Fruit fly (Drosophila melanogaster): Measurements from ENCODE around the gene XNP.

XNP gene

dm6 chr3R:25462642-25463317 is 19.9 kb downstream of the XNP start (continued):
- TF ChIP-seq unpg (GFP tag; optimal IDR thresholded peaks at IDR 0.05) (peak; percentile 43), PHDP (tag; optimal IDR thresholded peaks at IDR 0.05) (peak; percentile 53), CG11085 (GFP tag; IDR thresholded peaks at IDR 0.05) (peak; percentile 78), ro (GFP tag; IDR thresholded peaks at IDR 0.05) (no peak), Xbp1 (GFP tag; optimal IDR thresholded peaks at IDR 0.05) (peak; percentile 21), NfI (GFP tag; optimal IDR thresholded peaks at IDR 0.05) (peak; percentile 44), CG2712 (tag; optimal IDR thresholded peaks at IDR 0.05) (peak; percentile 67), CG1233 (GFP tag; optimal IDR thresholded peaks at IDR 0.05) (peak; percentile 56), Hmx (GFP tag; optimal IDR thresholded peaks at IDR 0.05) (no peak), CG3281 (GFP tag; optimal IDR thresholded peaks at IDR 0.05) (peak; percentile 39), sug (tag; optimal IDR thresholded peaks at IDR 0.05) (peak; percentile 12), CG15269 (tag; optimal IDR thresholded peaks at IDR 0.05) (peak; percentile 76), Ptx1 (GFP tag; IDR thresholded peaks at IDR 0.05) (peak; percentile 64), D19A (tag; optimal IDR thresholded peaks at IDR 0.05) (peak; percentile 76), jing (GFP tag; optimal IDR thresholded peaks at IDR 0.05) (no peak), Sox102F (GFP tag; optimal IDR thresholded peaks at IDR 0.05) (peak; percentile 34), grau (tag; optimal IDR thresholded peaks at IDR 0.05) (peak; percentile 65), CG15011 (GFP tag; optimal IDR thresholded peaks at IDR 0.05) (peak; percentile 3), CG18599 (GFP tag; optimal IDR thresholded peaks at IDR 0.05) (peak; percentile 49), CG14014 (GFP tag; IDR thresholded peaks at IDR 0.05) (peak; percentile 54; the same call in 1 of the 2 replicates), prd (optimal IDR thresholded peaks at IDR 0.05) (no peak), prd (GFP tag; IDR thresholded peaks at IDR 0.05) (peak; percentile 56; the same call in 1 of the 3 replicates), CG17385 (GFP tag; optimal IDR thresholded peaks at IDR 0.05) (peak; percentile 46)

dm6 chr3R:25461666-25462065 is 21.0 kb downstream of the XNP start:
- TF ChIP-seq Ada2b (GFP tag; IDR thresholded peaks at IDR 0.05) (no peak), lbe (GFP tag; optimal IDR thresholded peaks at IDR 0.05) (peak; percentile 18), bsh (GFP tag; optimal IDR thresholded peaks at IDR 0.05) (peak in 1 of 2 experiments; percentile 26), Drgx (GFP tag; IDR thresholded peaks at IDR 0.05) (peak; percentile 60), ttk (GFP tag; IDR thresholded peaks at IDR 0.05) (no peak), D19A (tag; optimal IDR thresholded peaks at IDR 0.05) (peak; percentile 54), jumu (GFP tag; optimal IDR thresholded peaks at IDR 0.05) (no peak)

- TF ChIP-seq Dek (tag; optimal IDR thresholded peaks at IDR 0.05) (no peak), CG13624 (GFP tag; optimal IDR thresholded peaks at IDR 0.05) (no peak), Med (GFP tag) (peak; percentile 17), bowl (GFP tag; IDR thresholded peaks at IDR 0.05) (no peak), bbx (GFP tag; IDR thresholded peaks at IDR 0.05; ENCODE audit: partially characterized antibody) (0 out of 2 replicates have a peak, but pooled peaks have one; percentile 21)
These were observed 22.0 kb downstream of the XNP start for dm6 chr3R:25460650-25461049.

- TF ChIP-seq hkb (optimal IDR thresholded peaks at IDR 0.05) (no peak), hkb (GFP tag; IDR thresholded peaks at IDR 0.05) (no peak), h (optimal IDR thresholded peaks at IDR 0.05) (no peak), CG18262 (tag; optimal IDR thresholded peaks at IDR 0.05) (peak; percentile 53), Xrp1 (GFP tag; IDR thresholded peaks at IDR 0.05) (peak; percentile 49), CG9215 (GFP tag; IDR thresholded peaks at IDR 0.05) (no peak), CG3726 (GFP tag; IDR thresholded peaks at IDR 0.05) (no peak), CG9727 (GFP tag; optimal IDR thresholded peaks at IDR 0.05) (peak; percentile 20), ewg (GFP tag; optimal IDR thresholded peaks at IDR 0.05) (no peak), CG10267 (tag; optimal IDR thresholded peaks at IDR 0.05) (peak; percentile 7), Sox102F (GFP tag; optimal IDR thresholded peaks at IDR 0.05) (peak; percentile 46), D19A (tag; optimal IDR thresholded peaks at IDR 0.05) (no peak), CG14710 (tag; optimal IDR thresholded peaks at IDR 0.05) (peak; percentile 11), CG8089 (GFP tag; optimal IDR thresholded peaks at IDR 0.05) (no peak), eve (GFP tag; optimal IDR thresholded peaks at IDR 0.05) (no peak)
These were observed 23.3 kb downstream of the XNP start for dm6 chr3R:25459200-25459809.

Data from whole organism, embryonic.